Fruit fly (Drosophila melanogaster): ENCODE measurements around the gene CG13949.

- no peak for TF ChIP-seq Mnt (GFP tag; optimal IDR thresholded peaks at IDR 0.05)
- TF ChIP-seq CG11617 (GFP tag; optimal IDR thresholded peaks at IDR 0.05): no peak
- no peak for TF ChIP-seq CG33017 (tag; optimal IDR thresholded peaks at IDR 0.05)
- no peak for TF ChIP-seq ovo (GFP tag; optimal IDR thresholded peaks at IDR 0.05)
- TF ChIP-seq cnc (optimal IDR thresholded peaks at IDR 0.05): no peak
- no peak for TF ChIP-seq CG1620 (GFP tag; optimal IDR thresholded peaks at IDR 0.05)
- TF ChIP-seq bab1 (GFP tag; optimal IDR thresholded peaks at IDR 0.05): no peak
- no peak for TF ChIP-seq CG7101 (tag; optimal IDR thresholded peaks at IDR 0.05)
- TF ChIP-seq pad (GFP tag; optimal IDR thresholded peaks at IDR 0.05): no peak
- no peak for TF ChIP-seq CG7045 (GFP tag; optimal IDR thresholded peaks at IDR 0.05)
- no peak for TF ChIP-seq Clk (GFP tag; optimal IDR thresholded peaks at IDR 0.05)
Measured at dm6 chr2L:884970-885369, 29.8 kb downstream of the CG13949 start, which contains the start of gene CG15824.
